Worm (Caenorhabditis elegans) whole organism, mixed stage, embryonic: ENCODE measurements around the gene rab-33.

ENCODE experiments used
- M03D4.4 ChIP-seq: sonication (generic microtip); optimal IDR thresholded peaks from 2 replicates; lab custom pipeline; 2017; ENCODE audit warnings: mild to moderate bottlenecking, missing genetic modification characterization, missing compliant biosample characterization
- bed-3 ChIP-seq: fragments of 200-800 bp; sonication (Bioruptor generic); optimal IDR thresholded peaks from 3 replicates; lab custom pipeline; 2018; ENCODE audit warnings: mild to moderate bottlenecking, missing genetic modification characterization, moderate library complexity, missing compliant biosample characterization
- blmp-1 ChIP-seq: fragments of 150-350 bp; optimal IDR thresholded peaks from 2 replicates; lab custom pipeline; 2014; ENCODE audit warnings: missing biosample characterization, missing genetic modification characterization
- ceh-39 ChIP-seq: fragments of 150-350 bp; optimal IDR thresholded peaks from 2 replicates; lab custom pipeline; 2014; ENCODE audit warnings: missing biosample characterization, missing genetic modification characterization
- ceh-83 ChIP-seq: fragments of 200-800 bp; sonication (Bioruptor generic); optimal IDR thresholded peaks from 2 replicates; lab custom pipeline; 2018; ENCODE audit warnings: mild to moderate bottlenecking, missing genetic modification characterization, missing compliant biosample characterization
- ces-1 ChIP-seq: fragments of 150-350 bp; optimal IDR thresholded peaks from 2 replicates; lab custom pipeline; 2014; ENCODE audit warnings: missing biosample characterization, missing genetic modification reagents, missing genetic modification characterization
- elt-1 ChIP-seq: sonication (generic microtip); optimal IDR thresholded peaks from 2 replicates; lab custom pipeline; 2017; ENCODE audit warnings: missing genetic modification characterization, mild to moderate bottlenecking, missing compliant biosample characterization, antibody characterized with exemption, moderate library complexity, borderline replicate concordance; ENCODE audit not compliant: insufficient read depth
- elt-3 ChIP-seq: fragments of 150-350 bp; optimal IDR thresholded peaks from 2 replicates; lab custom pipeline; 2014; ENCODE audit warnings: missing biosample characterization, missing genetic modification characterization
- flh-1 ChIP-seq: fragments of 200-800 bp; sonication (Bioruptor generic); optimal IDR thresholded peaks from 2 replicates; lab custom pipeline; 2018; ENCODE audit warnings: mild to moderate bottlenecking, missing genetic modification characterization, moderate library complexity, missing compliant biosample characterization
- ham-2 ChIP-seq: fragments of 200-800 bp; sonication (Bioruptor generic); optimal IDR thresholded peaks from 2 replicates; lab custom pipeline; 2018; ENCODE audit warnings: mild to moderate bottlenecking, missing genetic modification characterization, missing compliant biosample characterization
- hlh-1 ChIP-seq: fragments of 150-350 bp; optimal IDR thresholded peaks from 2 replicates; lab custom pipeline; 2014; ENCODE audit warnings: missing biosample characterization, missing genetic modification reagents, missing genetic modification characterization
- lin-13 ChIP-seq: fragments of 150-350 bp; optimal IDR thresholded peaks from 2 replicates; lab custom pipeline; 2014; ENCODE audit warnings: missing biosample characterization, missing genetic modification characterization
- lin-32 ChIP-seq: fragments of 200-800 bp; sonication (Bioruptor generic); optimal IDR thresholded peaks from 2 replicates; lab custom pipeline; 2018; ENCODE audit warnings: mild to moderate bottlenecking, missing genetic modification characterization, missing compliant biosample characterization
- lsy-2 ChIP-seq: fragments of 150-350 bp; optimal IDR thresholded peaks from 2 replicates; lab custom pipeline; 2014; ENCODE audit warnings: missing biosample characterization, missing genetic modification characterization
- mab-5 ChIP-seq: fragments of 150-350 bp; optimal IDR thresholded peaks from 2 replicates; lab custom pipeline; 2014; ENCODE audit warnings: missing biosample characterization, missing genetic modification characterization
- mep-1 ChIP-seq: fragments of 150-350 bp; optimal IDR thresholded peaks from 2 replicates; lab custom pipeline; 2017; ENCODE audit warnings: missing biosample characterization, missing genetic modification reagents, missing genetic modification characterization, inconsistent platforms
- mls-2 ChIP-seq: sonication (generic microtip); optimal IDR thresholded peaks from 2 replicates; lab custom pipeline; 2016; ENCODE audit warnings: mild to moderate bottlenecking, missing genetic modification characterization, moderate library complexity, missing compliant biosample characterization
- nhr-12 ChIP-seq: fragments of 150-350 bp; optimal IDR thresholded peaks from 2 replicates; lab custom pipeline; 2014; ENCODE audit warnings: missing biosample characterization, missing genetic modification characterization
- nhr-2 ChIP-seq: fragments of 150-350 bp; optimal IDR thresholded peaks from 2 replicates; lab custom pipeline; 2014; ENCODE audit warnings: missing biosample characterization, missing genetic modification characterization
- nhr-237 ChIP-seq: fragments of 150-350 bp; optimal IDR thresholded peaks from 2 replicates; lab custom pipeline; 2014; ENCODE audit warnings: missing biosample characterization, missing genetic modification characterization
- nhr-28 ChIP-seq: fragments of 150-350 bp; optimal IDR thresholded peaks from 2 replicates; lab custom pipeline; 2014; ENCODE audit warnings: missing biosample characterization, missing genetic modification characterization
- pha-4 ChIP-seq: fragments of 150-350 bp; optimal IDR thresholded peaks from 2 replicates; lab custom pipeline; 2018; ENCODE audit warnings: missing biosample characterization, missing genetic modification reagents, missing genetic modification characterization
- sem-2 ChIP-seq: fragments of 200-800 bp; sonication (Bioruptor generic); optimal IDR thresholded peaks from 2 replicates; lab custom pipeline; 2018; ENCODE audit warnings: mild to moderate bottlenecking, missing genetic modification characterization, missing compliant biosample characterization
- snpc-4 ChIP-seq: fragments of 150-350 bp; optimal IDR thresholded peaks from 2 replicates; lab custom pipeline; 2014; ENCODE audit warnings: missing biosample characterization, missing genetic modification characterization
- sptf-1 ChIP-seq: sonication (generic microtip); optimal IDR thresholded peaks from 2 replicates; lab custom pipeline; 2017; ENCODE audit warnings: mild to moderate bottlenecking, missing genetic modification characterization, moderate library complexity, missing compliant biosample characterization
- unc-120 ChIP-seq: sonication (generic microtip); optimal IDR thresholded peaks from 2 replicates; lab custom pipeline; 2017; ENCODE audit warnings: missing genetic modification characterization, missing compliant biosample characterization; ENCODE audit not compliant: poor library complexity, severe bottlenecking
- unc-39 ChIP-seq: fragments of 150-350 bp; optimal IDR thresholded peaks from 2 replicates; lab custom pipeline; 2014; ENCODE audit warnings: missing biosample characterization, missing genetic modification characterization
- unc-62 ChIP-seq: fragments of 150-350 bp; optimal IDR thresholded peaks from 2 replicates; lab custom pipeline; 2014; ENCODE audit warnings: missing biosample characterization, missing genetic modification reagents, missing genetic modification characterization
- zip-8 ChIP-seq: fragments of 150-350 bp; optimal IDR thresholded peaks from 2 replicates; lab custom pipeline; 2014; ENCODE audit warnings: missing biosample characterization, missing genetic modification characterization
- ztf-11 ChIP-seq: fragments of 150-350 bp; optimal IDR thresholded peaks from 2 replicates; lab custom pipeline; 2014; ENCODE audit warnings: missing biosample characterization, missing genetic modification characterization

The rab-33 gene

DNA sequence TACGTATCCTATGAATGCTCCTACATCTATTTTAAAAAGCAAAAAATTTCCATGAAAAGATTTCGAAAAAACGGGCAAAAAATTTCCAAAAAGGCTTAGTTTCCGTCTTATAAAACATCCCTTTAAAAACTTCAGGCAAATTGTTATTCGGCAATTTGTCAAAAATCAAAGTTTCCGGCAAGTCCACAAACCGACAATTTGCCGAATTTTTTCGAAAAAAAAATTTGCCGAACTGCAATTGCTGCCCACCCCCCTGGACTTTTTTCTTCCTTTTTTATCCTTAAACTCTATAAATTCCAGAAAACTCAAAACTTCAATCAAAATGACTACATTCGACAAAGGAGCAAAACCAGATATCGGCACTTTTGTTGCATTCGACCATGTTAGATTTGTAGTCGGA is 31.6 kb upstream of the rab-33 start, which contains the start of gene hpd-1:
Gene hpd-1, plus strand, starts transcription at position 301 of the 400 bp plus-strand sequence.
- no peak for TF ChIP-seq ztf-11 (tag; lab: Kevin White, UChicago)

DNA sequence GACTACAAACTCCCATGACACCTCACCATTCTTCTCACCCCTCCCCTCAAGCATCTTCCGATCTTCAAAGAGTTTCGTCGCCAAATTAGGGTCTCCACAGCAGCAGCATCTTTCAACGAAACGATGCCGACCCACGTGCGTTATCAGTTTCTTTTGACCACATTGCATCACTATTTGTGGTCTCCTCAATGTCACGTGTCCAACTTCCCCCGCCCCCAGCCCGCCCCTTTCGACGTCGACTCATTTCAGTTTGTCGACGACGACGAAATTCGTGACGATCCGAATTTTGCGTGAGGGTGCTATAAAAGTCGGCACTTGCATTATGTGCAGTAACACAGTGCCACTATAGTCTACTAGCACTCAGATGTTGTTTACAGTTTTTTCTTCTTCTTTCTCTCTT is 30.5 kb upstream of the rab-33 start:
- no peak for TF ChIP-seq lsy-2 (tag; lab: Kevin White, UChicago)
- TF ChIP-seq zip-8 (tag; lab: Kevin White, UChicago), result no peak

DNA sequence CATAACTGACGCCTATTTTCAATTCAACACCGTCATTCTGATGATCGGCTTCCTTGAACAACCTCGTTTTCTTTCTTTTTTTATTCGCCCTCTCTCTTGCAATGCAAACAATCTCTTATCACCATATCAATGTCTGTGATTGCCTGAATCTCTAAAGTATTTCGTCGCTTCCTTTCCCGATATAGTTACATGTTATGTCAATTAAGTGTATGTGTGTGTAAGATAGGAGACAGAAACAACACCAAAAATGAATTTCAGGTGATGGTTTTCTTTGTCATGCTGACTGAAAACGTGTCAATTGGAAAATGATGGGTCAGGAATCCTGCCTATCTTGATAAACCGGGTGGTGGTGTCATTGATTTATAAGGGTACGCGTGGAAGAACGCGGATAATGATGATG is 29.7 kb upstream of the rab-33 start:
- no peak for TF ChIP-seq mls-2 (tag; lab: Kevin White, UChicago)
- TF ChIP-seq sem-2 (GFP tag; lab: Kevin White, UChicago), result no peak
- TF ChIP-seq elt-3 (tag; lab: Kevin White, UChicago), result peak; percentile 79
- peak; percentile 30 for TF ChIP-seq unc-62

DNA sequence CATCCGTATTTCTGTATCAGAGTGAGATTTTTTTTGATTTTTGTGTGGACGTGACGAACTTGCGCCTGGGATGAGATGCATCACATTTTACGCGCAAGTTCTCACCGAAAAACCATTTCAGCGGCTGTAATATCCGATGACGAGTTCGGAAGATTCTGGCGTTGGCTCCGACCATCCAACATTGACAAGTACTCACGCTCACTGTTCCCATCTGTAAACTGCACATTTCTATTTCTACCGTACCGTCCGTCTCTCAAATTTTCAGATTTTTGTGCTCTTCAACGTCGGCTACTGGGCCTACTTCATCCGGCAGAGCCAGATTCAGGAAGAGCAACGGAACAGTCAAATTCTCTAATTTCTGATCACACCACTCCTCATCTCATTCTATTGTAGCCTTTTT is 23.8 kb upstream of the rab-33 start:
- no peak for TF ChIP-seq ceh-83 (GFP tag; lab: Kevin White, UChicago)
- no peak for TF ChIP-seq unc-39 (tag; lab: Kevin White, UChicago)
- no peak for TF ChIP-seq nhr-12 (tag; lab: Kevin White, UChicago)
- TF ChIP-seq, all 35 proteins: peak for 0

DNA sequence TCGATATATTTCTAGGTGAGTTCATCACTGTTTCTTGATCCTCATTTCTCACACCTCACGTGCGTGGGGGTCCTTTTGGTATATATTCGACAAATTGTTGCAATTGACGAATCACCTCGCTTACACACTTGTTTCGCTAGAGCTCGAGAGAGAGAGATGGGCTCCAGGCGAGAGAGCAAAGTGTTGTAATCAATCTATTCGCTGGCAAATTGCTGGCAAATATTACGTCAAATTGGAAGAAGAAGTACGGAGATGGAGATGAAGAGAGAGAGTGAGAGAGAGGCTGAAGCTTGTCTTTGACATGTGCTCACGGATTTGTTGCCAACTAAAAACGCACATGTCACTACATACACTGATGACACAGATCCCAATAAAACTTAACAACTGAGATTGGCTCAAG is 22.3 kb upstream of the rab-33 start:
- no peak for TF ChIP-seq lsy-2 (tag; lab: Kevin White, UChicago)
- no peak for TF ChIP-seq ceh-83 (GFP tag; lab: Kevin White, UChicago)
- no peak for TF ChIP-seq lin-13 (tag; lab: Kevin White, UChicago)
- no peak for TF ChIP-seq sptf-1 (tag; lab: Kevin White, UChicago)
- no peak for TF ChIP-seq ces-1 (GFP tag; lab: Kevin White, UChicago)
- TF ChIP-seq snpc-4 (tag; lab: Kevin White, UChicago), result no peak
- TF ChIP-seq hlh-1 (tag; lab: Kevin White, UChicago), result peak; percentile 81
- TF ChIP-seq mls-2 (tag; lab: Kevin White, UChicago), result no peak
- TF ChIP-seq elt-3 (tag; lab: Kevin White, UChicago), result no peak
- no peak for TF ChIP-seq ceh-39 (tag; lab: Kevin White, UChicago)
- peak; percentile 9 for TF ChIP-seq mab-5 (tag; lab: Kevin White, UChicago)
- no peak for TF ChIP-seq zip-8 (tag; lab: Kevin White, UChicago)
- no peak for TF ChIP-seq pha-4 (tag; lab: Kevin White, UChicago)
- no peak for TF ChIP-seq blmp-1 (tag; lab: Kevin White, UChicago)
- no peak for TF ChIP-seq nhr-12 (tag; lab: Kevin White, UChicago)
- TF ChIP-seq nhr-2 (tag; lab: Kevin White, UChicago), result no peak
- no peak for TF ChIP-seq unc-39 (tag; lab: Kevin White, UChicago)
- TF ChIP-seq unc-62, result peak; percentile 96
- no peak for TF ChIP-seq mep-1 (tag; lab: Kevin White, UChicago)
- no peak for TF ChIP-seq nhr-28 (tag; lab: Kevin White, UChicago)
- peak; percentile 85 for TF ChIP-seq unc-120 (tag; lab: Kevin White, UChicago)
- no peak for TF ChIP-seq M03D4.4 (tag; lab: Kevin White, UChicago)
- no peak for TF ChIP-seq ham-2

DNA sequence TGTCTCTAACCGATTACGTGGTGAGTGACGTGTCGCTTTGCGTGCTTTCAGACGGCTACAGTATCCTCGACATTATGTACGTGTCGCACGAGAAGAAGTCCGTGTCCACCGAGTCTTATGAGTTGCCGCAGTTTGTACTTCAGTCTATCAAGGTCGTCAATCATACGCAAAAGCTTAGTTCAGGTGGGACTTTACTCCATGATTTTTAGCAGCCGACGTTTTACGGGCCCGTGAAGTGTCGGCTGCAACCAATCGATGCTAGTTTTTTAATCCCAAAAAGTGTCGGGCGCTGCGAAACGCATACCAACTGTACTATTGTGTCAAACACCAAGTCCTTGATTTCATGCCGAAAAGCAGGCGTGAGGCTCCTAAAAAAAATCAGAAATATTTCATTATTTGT is 21.2 kb upstream of the rab-33 start:
- TF ChIP-seq lin-32 (GFP tag; lab: Kevin White, UChicago) (no peak), elt-3 (tag; lab: Kevin White, UChicago) (no peak), ces-1 (GFP tag; lab: Kevin White, UChicago) (no peak), ham-2 (no peak), unc-120 (tag; lab: Kevin White, UChicago) (no peak), ceh-83 (GFP tag; lab: Kevin White, UChicago) (no peak), flh-1 (GFP tag; lab: Kevin White, UChicago) (no peak)

DNA sequence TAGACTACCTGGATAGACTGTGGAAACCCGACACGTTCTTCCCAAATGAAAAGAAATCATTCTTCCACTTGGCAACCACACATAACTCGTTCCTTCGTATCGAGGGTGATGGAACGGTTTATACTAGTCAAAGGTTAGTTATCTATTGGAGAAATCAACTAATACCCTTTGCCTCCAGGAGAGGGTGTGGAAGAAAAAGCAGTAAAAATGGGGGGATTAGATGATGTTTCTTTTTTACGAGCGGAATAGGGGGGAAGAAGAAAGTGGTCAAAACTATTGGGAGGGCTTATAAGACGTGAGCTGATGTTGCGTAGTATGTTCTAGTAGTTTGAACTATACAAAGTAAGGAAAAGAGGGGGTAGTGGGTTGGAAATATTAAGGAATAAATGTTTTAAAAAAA is 19.4 kb upstream of the rab-33 start:
- no peak for TF ChIP-seq mls-2 (tag; lab: Kevin White, UChicago)
- TF ChIP-seq bed-3, result no peak
- TF ChIP-seq sptf-1 (tag; lab: Kevin White, UChicago), result no peak
- no peak for TF ChIP-seq ham-2
- TF ChIP-seq elt-1, result no peak
- TF ChIP-seq nhr-237, result no peak
- TF ChIP-seq nhr-12 (tag; lab: Kevin White, UChicago), result no peak
